Worm (Caenorhabditis elegans): Measurements from ENCODE around the gene C06E2.2.

ce11 chrX:8902920-8903319 is 23.5 kb downstream of the C06E2.2 start:
- TF ChIP-seq blmp-1 (tag; optimal IDR thresholded peaks at IDR 0.05) (no peak), pax-3 (tag; optimal IDR thresholded peaks at IDR 0.05) (no peak), nhr-76 (tag; optimal IDR thresholded peaks at IDR 0.05) (no peak)
